Worm (Caenorhabditis elegans) whole organism, L2 larva: Measurements from ENCODE around the gene nipi-4.

Source experiments
- C34F6.9 ChIP-seq: fragments of 150-350 bp; optimal IDR thresholded peaks from 2 replicates; lab custom pipeline; 2014; ENCODE audit warnings: missing biosample characterization, missing genetic modification characterization
- Y55F3AM.14 ChIP-seq: fragments of 200-800 bp; sonication (Bioruptor generic); optimal IDR thresholded peaks from 2 replicates; lab custom pipeline; 2018; ENCODE audit warnings: mild to moderate bottlenecking, missing genetic modification characterization, missing compliant biosample characterization
- ZK546.5 ChIP-seq: sonication (generic microtip); optimal IDR thresholded peaks from 2 replicates; lab custom pipeline; 2017; ENCODE audit warnings: missing biosample characterization, missing genetic modification characterization
- ama-1 ChIP-seq: fragments of 150-350 bp; optimal IDR thresholded peaks from 2 replicates; lab custom pipeline; 2018; ENCODE audit warnings: inconsistent platforms
- blmp-1 ChIP-seq: sonication (generic microtip); optimal IDR thresholded peaks from 2 replicates; lab custom pipeline; 2017; ENCODE audit warnings: missing genetic modification characterization, mild to moderate bottlenecking, missing compliant biosample characterization, antibody characterized with exemption, moderate library complexity; ENCODE audit not compliant: insufficient read depth
- ceh-16 ChIP-seq: fragments of 150-350 bp; optimal IDR thresholded peaks from 2 replicates; lab custom pipeline; 2014; ENCODE audit warnings: missing biosample characterization, missing genetic modification characterization
- crh-2 ChIP-seq: sonication (generic microtip); optimal IDR thresholded peaks from 2 replicates; lab custom pipeline; 2017; ENCODE audit warnings: missing biosample characterization, missing genetic modification characterization
- fos-1 ChIP-seq: fragments of 150-350 bp; optimal IDR thresholded peaks from 2 replicates; lab custom pipeline; 2014; ENCODE audit warnings: missing biosample characterization, missing genetic modification characterization
- gmeb-1 ChIP-seq: fragments of 150-350 bp; optimal IDR thresholded peaks from 2 replicates; lab custom pipeline; 2014; ENCODE audit warnings: missing biosample characterization, missing genetic modification characterization
- lsy-2 ChIP-seq, 2 experiments: fragments of 150-350 bp in 1 of 2; sonication (generic microtip) in 1 of 2; optimal IDR thresholded peaks; 2 replicates each; lab custom pipeline; 2014 to 2017; ENCODE audit warnings: missing biosample characterization in 2 of 2, missing genetic modification characterization in 2 of 2
- mbf-1 ChIP-seq: sonication (generic microtip); optimal IDR thresholded peaks from 2 replicates; lab custom pipeline; 2017; ENCODE audit warnings: missing biosample characterization, missing genetic modification characterization
- nhr-129 ChIP-seq: fragments of 150-350 bp; optimal IDR thresholded peaks from 2 replicates; lab custom pipeline; 2014; ENCODE audit warnings: missing biosample characterization, missing genetic modification characterization
- nhr-25 ChIP-seq: fragments of 150-350 bp; sonication (generic microtip); optimal IDR thresholded peaks from 3 replicates; lab custom pipeline; 2014; ENCODE audit warnings: missing biosample characterization, missing genetic modification characterization
- skn-1 ChIP-seq: sonication (generic microtip); optimal IDR thresholded peaks from 2 replicates; lab custom pipeline; 2017; ENCODE audit warnings: missing biosample characterization, missing genetic modification characterization
- sma-3 ChIP-seq: sonication (generic microtip); optimal IDR thresholded peaks from 2 replicates; lab custom pipeline; 2016; ENCODE audit warnings: missing genetic modification reagents, missing genetic modification characterization, missing compliant biosample characterization
- sma-9 ChIP-seq, 2 experiments: fragments of 150-350 bp in 1 of 2; sonication (generic microtip) in 1 of 2; optimal IDR thresholded peaks; 2 replicates each; lab custom pipeline; 2014 to 2016; ENCODE audit warnings: missing genetic modification characterization in 2 of 2, mild to moderate bottlenecking in 1 of 2, missing biosample characterization in 1 of 2, missing compliant biosample characterization in 1 of 2, missing genetic modification reagents in 1 of 2, moderate library complexity in 1 of 2
- unc-55 ChIP-seq: fragments of 150-350 bp; sonication (generic microtip); optimal IDR thresholded peaks from 3 replicates; lab custom pipeline; 2014; ENCODE audit warnings: missing biosample characterization, missing genetic modification reagents, missing genetic modification characterization
- zag-1 ChIP-seq: fragments of 150-350 bp; optimal IDR thresholded peaks from 2 replicates; lab custom pipeline; 2014; ENCODE audit warnings: missing biosample characterization, missing genetic modification characterization

The nipi-4 gene

ce11 chrV:7820270-7820669 is 50.3 kb downstream of the nipi-4 start, which contains the start of gene lbp-4:
Gene lbp-4, plus strand, starts transcription at chrV:7820578.
- peak; percentile 45 for TF ChIP-seq sma-3 (GFP tag; lab: Kevin White, UChicago)
- TF ChIP-seq lsy-2 (tag; optimal IDR thresholded peaks at IDR 0.05; lab: Kevin White, UChicago), result peak in 1 of 2 experiments; percentile 64
- TF ChIP-seq fos-1 (tag; lab: Kevin White, UChicago), result peak; percentile 50
- TF ChIP-seq zag-1 (tag; lab: Kevin White, UChicago), result no peak
- TF ChIP-seq nhr-25 (tag; lab: Kevin White, UChicago), result no peak
- TF ChIP-seq crh-2 (tag; lab: Kevin White, UChicago), result peak; percentile 47
- no peak for TF ChIP-seq mbf-1
- no peak for TF ChIP-seq Y55F3AM.14 (GFP tag; lab: Kevin White, UChicago)
- TF ChIP-seq gmeb-1 (tag; lab: Kevin White, UChicago), result peak; percentile 27
- peak; percentile 24 for TF ChIP-seq nhr-129 (tag; lab: Kevin White, UChicago)
- TF ChIP-seq unc-55 (GFP tag; lab: Kevin White, UChicago), result peak; percentile 71
- no peak for TF ChIP-seq ZK546.5 (tag; lab: Kevin White, UChicago)
- peak; percentile 71 for TF ChIP-seq C34F6.9 (tag; lab: Kevin White, UChicago)
- TF ChIP-seq ama-1 (lab: Kevin White, UChicago), result no peak
- peak; percentile 7 for TF ChIP-seq sma-9 (GFP tag; optimal IDR thresholded peaks at IDR 0.05; lab: Kevin White, UChicago)
- TF ChIP-seq sma-9 (tag; optimal IDR thresholded peaks at IDR 0.05; lab: Kevin White, UChicago), result no peak

ce11 chrV:7819585-7819984 is 51.0 kb downstream of the nipi-4 start:
- TF ChIP-seq C34F6.9 (tag; lab: Kevin White, UChicago) (peak; percentile 13), unc-55 (GFP tag; lab: Kevin White, UChicago) (peak; percentile 21), ceh-16 (tag; lab: Kevin White, UChicago) (no peak), blmp-1 (no peak), skn-1 (no peak)
